Fruit fly (Drosophila melanogaster): ENCODE results near the gene CG42583.
"Not testable (repeated sequence)": the region's sequence is repeated elsewhere in the genome, so short reads cannot be mapped to it uniquely, and the experiment has no call there.

DNA sequence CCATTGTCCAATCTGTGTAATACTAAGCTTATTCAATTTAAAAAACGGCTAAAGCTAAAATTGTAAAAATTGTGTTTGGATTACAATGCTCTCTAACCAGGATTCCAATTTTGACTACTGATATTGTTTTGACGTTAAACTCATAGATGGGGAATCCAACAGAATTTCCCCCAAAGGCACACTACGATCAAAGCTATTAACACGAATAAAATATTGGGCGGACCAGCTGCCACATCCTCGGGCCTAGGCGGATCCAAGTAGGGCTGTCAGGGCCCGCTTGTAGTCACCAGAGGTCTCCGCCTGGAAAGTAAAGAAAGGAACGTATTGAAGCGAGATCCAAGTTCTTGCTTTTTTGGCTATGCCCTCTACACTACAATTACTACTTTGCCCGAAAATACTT lies 46.8 kb downstream of the CG42583 start, which contains the start of gene Sdic2:
- TF ChIP-seq h, Myc, ttk, insv, psq, Sin3A (optimal IDR thresholded peaks at IDR 0.05): not testable (repeated sequence)
